Fruit fly (Drosophila melanogaster) whole organism, embryonic: ENCODE results near the gene Smu1.

Experiments used
- C15 ChIP-seq: fragments of 200-800 bp; sonication (Bioruptor generic); IDR thresholded peaks from 3 replicates; pipeline ENCODE4 v1.3.6; 2022; ENCODE audit warnings: missing biosample characterization, missing genetic modification characterization
- CG10431 ChIP-seq: fragments of 200-800 bp; sonication (Bioruptor generic); optimal IDR thresholded peaks from 3 replicates; lab custom pipeline; 2018; ENCODE audit warnings: missing biosample characterization, mild to moderate bottlenecking, missing genetic modification characterization
- CG10462 ChIP-seq: fragments of 200-800 bp; sonication (Bioruptor generic); optimal IDR thresholded peaks from 2 replicates; lab custom pipeline; 2016; ENCODE audit warnings: missing biosample characterization, missing genetic modification characterization
- CG10565 ChIP-seq: fragments of 200-800 bp; sonication (Bioruptor generic); optimal IDR thresholded peaks from 3 replicates; lab custom pipeline; 2016; ENCODE audit warnings: missing biosample characterization, mild to moderate bottlenecking, missing genetic modification characterization
- CG11398 ChIP-seq: fragments of 200-800 bp; sonication (Bioruptor generic); optimal IDR thresholded peaks from 2 replicates; lab custom pipeline; 2016; ENCODE audit warnings: missing biosample characterization, missing genetic modification characterization
- CG12769 ChIP-seq: fragments of 200-800 bp; sonication (Bioruptor generic); optimal IDR thresholded peaks from 2 replicates; lab custom pipeline; 2019; ENCODE audit warnings: missing biosample characterization, mild to moderate bottlenecking, missing genetic modification characterization, moderate library complexity
- CG13296 ChIP-seq: fragments of 200-800 bp; sonication (Bioruptor generic); optimal IDR thresholded peaks from 3 replicates; lab custom pipeline; 2018; ENCODE audit warnings: missing biosample characterization, mild to moderate bottlenecking, missing genetic modification characterization
- CG13775 ChIP-seq: fragments of 200-800 bp; sonication (Bioruptor generic); optimal IDR thresholded peaks from 3 replicates; lab custom pipeline; 2017; ENCODE audit warnings: missing biosample characterization, mild to moderate bottlenecking, missing genetic modification characterization
- CG14050 ChIP-seq: fragments of 200-800 bp; sonication (Bioruptor generic); IDR thresholded peaks from 3 replicates; pipeline ENCODE4 v1.3.6; 2022; ENCODE audit warnings: missing biosample characterization, missing genetic modification characterization
- CG14667 ChIP-seq: fragments of 200-800 bp; sonication (Bioruptor generic); IDR thresholded peaks from 2 replicates; pipeline ENCODE4 v1.3.6; 2022; ENCODE audit warnings: missing biosample characterization, missing genetic modification characterization
- CG14860 ChIP-seq: fragments of 200-800 bp; sonication (Bioruptor generic); IDR thresholded peaks from 3 replicates; pipeline ENCODE4 v1.3.6; 2022; ENCODE audit warnings: missing biosample characterization, missing genetic modification characterization; ENCODE audit not compliant: partially characterized antibody
- CG17568 ChIP-seq: fragments of 200-800 bp; sonication (Bioruptor generic); optimal IDR thresholded peaks from 2 replicates; lab custom pipeline; 2018; ENCODE audit warnings: missing biosample characterization, mild to moderate bottlenecking, missing genetic modification characterization, moderate library complexity
- CG17912 ChIP-seq: fragments of 200-800 bp; sonication (Bioruptor generic); optimal IDR thresholded peaks from 2 replicates; lab custom pipeline; 2018; ENCODE audit warnings: missing biosample characterization, mild to moderate bottlenecking, missing genetic modification characterization
- CG18764 ChIP-seq: fragments of 200-800 bp; sonication (Bioruptor generic); optimal IDR thresholded peaks from 3 replicates; lab custom pipeline; 2016; ENCODE audit warnings: missing biosample characterization, missing genetic modification characterization
- CG3163 ChIP-seq: fragments of 200-800 bp; sonication (Bioruptor generic); optimal IDR thresholded peaks from 3 replicates; lab custom pipeline; 2016; ENCODE audit warnings: missing biosample characterization, missing genetic modification characterization
- CG32767 ChIP-seq: fragments of 200-800 bp; sonication (Bioruptor generic); IDR thresholded peaks from 2 replicates; pipeline ENCODE4 v1.3.6; 2022; ENCODE audit warnings: missing biosample characterization, missing genetic modification characterization
- CG3407 ChIP-seq: fragments of 200-800 bp; sonication (Bioruptor generic); optimal IDR thresholded peaks from 2 replicates; lab custom pipeline; 2018; ENCODE audit warnings: missing biosample characterization, mild to moderate bottlenecking, missing genetic modification characterization
- CG3995 ChIP-seq: fragments of 200-800 bp; sonication (Bioruptor generic); optimal IDR thresholded peaks from 3 replicates; lab custom pipeline; 2016; ENCODE audit warnings: missing biosample characterization, missing genetic modification characterization
- CG5953 ChIP-seq: fragments of 200-800 bp; sonication (Bioruptor generic); IDR thresholded peaks from 2 replicates; pipeline ENCODE4 v1.3.6; 2022; ENCODE audit warnings: missing biosample characterization, missing genetic modification characterization
- CG6654 ChIP-seq: fragments of 200-800 bp; sonication (Bioruptor generic); optimal IDR thresholded peaks from 2 replicates; lab custom pipeline; 2017; ENCODE audit warnings: missing biosample characterization, mild to moderate bottlenecking, missing genetic modification characterization
- CG6791 ChIP-seq: fragments of 200-800 bp; sonication (Bioruptor generic); IDR thresholded peaks from 3 replicates; pipeline ENCODE4 v1.3.6; 2022; ENCODE audit warnings: missing biosample characterization, missing genetic modification characterization; ENCODE audit not compliant: partially characterized antibody
- CG9215 ChIP-seq: fragments of 200-800 bp; sonication (Bioruptor generic); IDR thresholded peaks from 2 replicates; pipeline ENCODE4 v1.3.6; 2022; ENCODE audit warnings: missing biosample characterization, missing genetic modification characterization
- Camta ChIP-seq: fragments of 200-800 bp; sonication (Bioruptor generic); optimal IDR thresholded peaks from 2 replicates; lab custom pipeline; 2016; ENCODE audit warnings: missing biosample characterization, missing genetic modification characterization
- Chrac-16 ChIP-seq: fragments of 200-800 bp; sonication (Bioruptor generic); optimal IDR thresholded peaks from 3 replicates; lab custom pipeline; 2016; ENCODE audit warnings: missing biosample characterization, missing genetic modification characterization
- Doc3 ChIP-seq: fragments of 200-800 bp; sonication (Bioruptor generic); IDR thresholded peaks from 3 replicates; pipeline ENCODE4 v1.3.6; 2022; ENCODE audit warnings: missing biosample characterization, missing genetic modification characterization; ENCODE audit not compliant: partially characterized antibody
- E2f2 ChIP-seq: fragments of 200-800 bp; sonication (Bioruptor generic); IDR thresholded peaks from 2 replicates; pipeline ENCODE4 v1.3.6; 2022; ENCODE audit warnings: missing biosample characterization, missing genetic modification characterization
- Eip74EF ChIP-seq, 2 experiments: fragments of 200-800 bp in 1 of 2; fragments of >200 bp in 1 of 2; sonication (Bioruptor generic) in 1 of 2; optimal IDR thresholded peaks; 2 replicates each; lab custom pipeline; 2017 to 2019; ENCODE audit warnings: missing biosample characterization in 2 of 2, missing genetic modification characterization in 2 of 2, mild to moderate bottlenecking in 1 of 2, moderate library complexity in 1 of 2
- NfI ChIP-seq: fragments of 200-800 bp; sonication (Bioruptor generic); optimal IDR thresholded peaks from 3 replicates; lab custom pipeline; 2018; ENCODE audit warnings: missing biosample characterization, mild to moderate bottlenecking, missing genetic modification characterization, moderate library complexity
- Opbp ChIP-seq: fragments of 200-800 bp; sonication (Bioruptor generic); IDR thresholded peaks from 3 replicates; pipeline ENCODE4 v1.3.6; 2022; ENCODE audit warnings: missing biosample characterization, missing genetic modification characterization; ENCODE audit not compliant: partially characterized antibody
- PHDP ChIP-seq: fragments of 200-800 bp; sonication (Bioruptor generic); optimal IDR thresholded peaks from 3 replicates; lab custom pipeline; 2018; ENCODE audit warnings: missing biosample characterization, mild to moderate bottlenecking, missing genetic modification characterization, moderate library complexity
- Pdp1 ChIP-seq, 2 experiments: fragments of 200-800 bp; sonication (Bioruptor generic); optimal IDR thresholded peaks; 3 replicates each; lab custom pipeline; 2016; ENCODE audit warnings: missing biosample characterization in 2 of 2, missing genetic modification characterization in 2 of 2, mild to moderate bottlenecking in 1 of 2, moderate library complexity in 1 of 2
- Scr ChIP-seq: fragments of 200-800 bp; sonication (Bioruptor generic); IDR thresholded peaks from 2 replicates; pipeline ENCODE4 v1.3.6; 2022; ENCODE audit warnings: missing biosample characterization, missing genetic modification characterization; ENCODE audit not compliant: partially characterized antibody
- bcd ChIP-seq: fragments of 200-800 bp; sonication (Bioruptor generic); optimal IDR thresholded peaks from 2 replicates; lab custom pipeline; 2017; ENCODE audit warnings: missing biosample characterization, mild to moderate bottlenecking, missing genetic modification characterization
- cwo ChIP-seq: fragments of 200-800 bp; sonication (Bioruptor generic); optimal IDR thresholded peaks from 3 replicates; lab custom pipeline; 2017; ENCODE audit warnings: missing biosample characterization, missing genetic modification characterization, mild to moderate bottlenecking, moderate library complexity, missing genetic modification reagents
- dpn ChIP-seq, 2 experiments: fragments of 200-800 bp; sonication (Bioruptor generic); optimal IDR thresholded peaks; 3 replicates each; lab custom pipeline; 2016; ENCODE audit warnings: missing biosample characterization in 2 of 2, missing genetic modification characterization in 2 of 2
- emc ChIP-seq: fragments of 200-800 bp; sonication (Bioruptor generic); optimal IDR thresholded peaks from 2 replicates; lab custom pipeline; 2016; ENCODE audit warnings: missing biosample characterization, missing genetic modification characterization
- gt ChIP-seq: fragments of 200-800 bp; sonication (Bioruptor generic); IDR thresholded peaks from 2 replicates; pipeline ENCODE4 v1.3.6; 2022; ENCODE audit warnings: missing biosample characterization, missing genetic modification characterization
- her ChIP-seq: fragments of 200-800 bp; sonication (Bioruptor generic); optimal IDR thresholded peaks from 2 replicates; lab custom pipeline; 2016; ENCODE audit warnings: missing biosample characterization, missing genetic modification characterization
- lov ChIP-seq, 2 experiments: fragments of 200-800 bp in 1 of 2; fragments of >200 bp in 1 of 2; sonication (Bioruptor generic) in 1 of 2; IDR thresholded peaks in 1 of 2; optimal IDR thresholded peaks in 1 of 2; 2 replicates in 1 of 2; 3 replicates in 1 of 2; pipeline versions ENCODE4 v1.3.6 to Lab custom; 2017 to 2022; ENCODE audit warnings: missing biosample characterization in 1 of 2, missing genetic modification characterization in 1 of 2
- mirr ChIP-seq: fragments of 200-800 bp; sonication (Bioruptor generic); optimal IDR thresholded peaks from 3 replicates; lab custom pipeline; 2018; ENCODE audit warnings: missing biosample characterization, mild to moderate bottlenecking, missing genetic modification characterization
- nerfin-1 ChIP-seq: fragments of 200-800 bp; sonication (Bioruptor generic); optimal IDR thresholded peaks from 3 replicates; lab custom pipeline; 2019; ENCODE audit warnings: missing biosample characterization, mild to moderate bottlenecking, missing genetic modification characterization, moderate library complexity
- pho ChIP-seq: fragments of 200-800 bp; sonication (Bioruptor generic); optimal IDR thresholded peaks from 2 replicates; lab custom pipeline; 2016; ENCODE audit warnings: missing biosample characterization, missing genetic modification characterization
- pros ChIP-seq: fragments of 200-800 bp; sonication (Bioruptor generic); optimal IDR thresholded peaks from 3 replicates; lab custom pipeline; 2019; ENCODE audit warnings: missing biosample characterization, mild to moderate bottlenecking, missing genetic modification characterization, moderate library complexity
- sc ChIP-seq, 3 experiments: fragments of >200 bp in 2 of 3; fragments of 200-800 bp in 1 of 3; sonication (Bioruptor generic) in 1 of 3; optimal IDR thresholded peaks; 2 replicates in 2 of 3; 3 replicates in 1 of 3; lab custom pipeline; 2017; ENCODE audit warnings: mild to moderate bottlenecking in 1 of 3, missing biosample characterization in 1 of 3, missing genetic modification characterization in 1 of 3, missing genetic modification reagents in 1 of 3
- sens ChIP-seq: fragments of 200-800 bp; sonication (Bioruptor generic); peaks from one replicate; lab custom pipeline; 2016; ENCODE audit warnings: missing biosample characterization, missing genetic modification characterization
- sr ChIP-seq: fragments of 200-800 bp; sonication (Bioruptor generic); IDR thresholded peaks from 3 replicates; pipeline ENCODE4 v1.3.6; 2022; ENCODE audit warnings: missing biosample characterization, missing genetic modification characterization
- stwl ChIP-seq: fragments of 200-800 bp; sonication (Bioruptor generic); optimal IDR thresholded peaks from 3 replicates; lab custom pipeline; 2018; ENCODE audit warnings: missing biosample characterization, mild to moderate bottlenecking, missing genetic modification characterization, moderate library complexity

Gene Smu1

dm6 chr3R:18983614-18984185, 2.6 kb upstream of the Smu1 start, which contains the start of the genes snRNP-U1-C and gukh (continued):
- TF ChIP-seq CG3407 (GFP tag; lab: Kevin White, UChicago) (no peak), Camta (GFP tag; lab: Kevin White, UChicago) (no peak), CG3163 (GFP tag; lab: Kevin White, UChicago) (no peak), pros (no peak), sens (GFP tag; lab: Kevin White, UChicago) (peak; percentile 58), NfI (peak; percentile 89), her (GFP tag; lab: Kevin White, UChicago) (peak; percentile 11), CG11398 (GFP tag; lab: Kevin White, UChicago) (no peak), emc (GFP tag; lab: Kevin White, UChicago) (no peak), sc (optimal IDR thresholded peaks at IDR 0.05; lab: Kevin White, UChicago) (no peak), sc (GFP tag; optimal IDR thresholded peaks at IDR 0.05; lab: Kevin White, UChicago) (peak; percentile 46), Doc3 (peak; percentile 59), CG6654 (GFP tag; lab: Kevin White, UChicago) (no peak), Scr (GFP tag; lab: Robert Waterston, UW) (peak; percentile 77), CG13775 (GFP tag; lab: Kevin White, UChicago) (peak; percentile 84), pho (GFP tag; lab: Kevin White, UChicago) (peak; percentile 32), C15 (GFP tag; lab: Robert Waterston, UW) (peak; percentile 56; the same call in 1 of the 3 replicates), CG9215 (GFP tag; lab: Robert Waterston, UW) (peak; percentile 71), CG13296 (GFP tag; lab: Kevin White, UChicago) (peak; percentile 74), Opbp (peak; percentile 57; the same call in 2 of the 3 replicates), CG17912 (GFP tag; lab: Kevin White, UChicago) (peak; percentile 28), Chrac-16 (GFP tag; lab: Kevin White, UChicago) (peak; percentile 82), sr (GFP tag; lab: Robert Waterston, UW) (no peak; the same call in 1 of the 3 replicates), CG6791 (GFP tag; lab: Robert Waterston, UW) (peak; percentile 39; the same call in 2 of the 3 replicates), CG18764 (peak; percentile 56), CG3995 (peak; percentile 25), CG32767 (peak; percentile 82), Eip74EF (GFP tag; optimal IDR thresholded peaks at IDR 0.05; lab: Kevin White, UChicago) (peak in 1 of 2 experiments; percentile 46), bcd (GFP tag; lab: Kevin White, UChicago) (peak; percentile 77), cwo (GFP tag; lab: Kevin White, UChicago) (peak; percentile 66), lov (optimal IDR thresholded peaks at IDR 0.05; lab: Kevin White, UChicago) (no peak), lov (GFP tag; IDR thresholded peaks at IDR 0.05; lab: Robert Waterston, UW) (0 out of 3 replicates have a peak, but pooled peaks have one; percentile 32), CG14050 (GFP tag; lab: Robert Waterston, UW) (peak; percentile 70), gt (peak; percentile 12; the same call in 1 of the 2 replicates), mirr (peak; percentile 35), CG10565 (GFP tag; lab: Kevin White, UChicago) (peak; percentile 15), dpn (GFP tag; optimal IDR thresholded peaks at IDR 0.05; lab: Kevin White, UChicago) (peak; percentile 40 to 84), CG10431 (GFP tag; lab: Kevin White, UChicago) (peak; percentile 0), nerfin-1 (tag; lab: Kevin White, UChicago) (peak; percentile 59), CG14860 (GFP tag; lab: Robert Waterston, UW) (0 out of 3 replicates have a peak, but pooled peaks have one; percentile 32), stwl (peak; percentile 75), CG5953 (GFP tag; lab: Robert Waterston, UW) (peak; percentile 85), CG10462 (GFP tag; lab: Kevin White, UChicago) (peak; percentile 26), E2f2 (GFP tag; lab: Robert Waterston, UW) (peak; percentile 76), PHDP (tag; lab: Kevin White, UChicago) (peak; percentile 90), Pdp1 (GFP tag; optimal IDR thresholded peaks at IDR 0.05; lab: Kevin White, UChicago) (peak; percentile 18 to 84), CG14667 (GFP tag; lab: Robert Waterston, UW) (peak; percentile 67), CG17568 (GFP tag; lab: Kevin White, UChicago) (peak; percentile 64), CG12769 (tag; lab: Kevin White, UChicago) (peak; percentile 91)
